Fruit fly (Drosophila melanogaster): Measurements from ENCODE around the gene CG11983.
A peak's percentile ranks its signal among the peaks of the same experiment; 100 is the strongest.

Gene CG11983

DNA sequence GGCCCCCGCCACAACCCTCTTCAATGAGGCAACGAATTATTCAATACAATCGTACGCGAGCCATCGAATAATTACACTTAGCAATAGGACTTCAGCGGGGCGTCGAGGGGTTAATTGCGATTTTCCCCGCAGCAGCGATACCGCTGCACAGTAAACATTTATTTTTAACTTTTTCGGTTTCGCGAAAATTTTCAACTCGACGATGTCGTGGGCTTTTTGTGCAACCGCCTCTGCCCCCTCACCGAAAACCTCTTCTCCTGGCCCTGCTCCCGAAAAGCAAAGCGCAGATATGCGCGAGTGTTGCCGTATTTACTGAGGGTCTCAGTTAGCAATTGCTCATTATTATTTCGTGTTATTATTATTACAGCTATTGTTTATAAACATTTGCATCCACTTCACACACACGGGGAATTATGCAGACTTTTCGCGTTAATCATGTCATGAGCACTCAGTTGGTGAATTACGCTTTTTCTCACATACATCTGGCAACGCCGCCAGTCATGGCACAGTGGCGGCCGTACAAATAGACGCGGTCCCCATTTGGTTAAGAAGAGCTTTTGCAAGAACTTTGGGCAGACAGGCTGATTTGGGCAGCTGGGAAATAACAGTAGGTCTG lies 5.8 kb downstream of the CG11983 start (continued):
- TF ChIP-seq prd (optimal IDR thresholded peaks at IDR 0.05) (no peak), prd (GFP tag; IDR thresholded peaks at IDR 0.05) (peak; percentile 37; the same call in 1 of the 3 replicates), pfk (GFP tag; optimal IDR thresholded peaks at IDR 0.05) (no peak), CG1832 (GFP tag; optimal IDR thresholded peaks at IDR 0.05) (no peak), ERR (GFP tag; optimal IDR thresholded peaks at IDR 0.05) (peak; percentile 24), CG12769 (tag; optimal IDR thresholded peaks at IDR 0.05) (no peak), Elba2 (GFP tag; optimal IDR thresholded peaks at IDR 0.05) (no peak), bcd (GFP tag; optimal IDR thresholded peaks at IDR 0.05) (no peak), ara (GFP tag; IDR thresholded peaks at IDR 0.05) (no peak), Ets65A (GFP tag) (peak; percentile 78), vnd (GFP tag; IDR thresholded peaks at IDR 0.05; ENCODE audit: partially characterized antibody) (no peak), CG13894 (tag; optimal IDR thresholded peaks at IDR 0.05) (no peak), cas (GFP tag; IDR thresholded peaks at IDR 0.05) (no peak), CG32767 (GFP tag; IDR thresholded peaks at IDR 0.05) (no peak), CG7839 (tag; optimal IDR thresholded peaks at IDR 0.05) (no peak), CG32532 (GFP tag; IDR thresholded peaks at IDR 0.05) (peak; percentile 34; the same call in 1 of the 2 replicates), pho (GFP tag; optimal IDR thresholded peaks at IDR 0.05) (peak; percentile 63), CG4328 (GFP tag; optimal IDR thresholded peaks at IDR 0.05) (peak; percentile 12), CG15479 (GFP tag; optimal IDR thresholded peaks at IDR 0.05) (peak; percentile 6), Aef1 (GFP tag; IDR thresholded peaks at IDR 0.05) (no peak), CG12104 (GFP tag; optimal IDR thresholded peaks at IDR 0.05) (peak; percentile 53), slp2 (GFP tag; optimal IDR thresholded peaks at IDR 0.05) (peak; percentile 47), CG6175 (GFP tag; IDR thresholded peaks at IDR 0.05) (no peak), gsb-n (tag; optimal IDR thresholded peaks at IDR 0.05) (no peak), Hr51 (GFP tag; optimal IDR thresholded peaks at IDR 0.05) (no peak), CG15601 (tag; optimal IDR thresholded peaks at IDR 0.05) (peak; percentile 28), C15 (GFP tag; IDR thresholded peaks at IDR 0.05) (no peak), CG13123 (GFP tag; optimal IDR thresholded peaks at IDR 0.05) (peak; percentile 49), CG18599 (GFP tag; optimal IDR thresholded peaks at IDR 0.05) (no peak), toy (GFP tag; IDR thresholded peaks at IDR 0.05) (no peak), cwo (GFP tag; optimal IDR thresholded peaks at IDR 0.05) (peak; percentile 63), phol (tag; optimal IDR thresholded peaks at IDR 0.05) (peak; percentile 47), Doc3 (GFP tag; IDR thresholded peaks at IDR 0.05; ENCODE audit: partially characterized antibody) (no peak), tin (GFP tag; optimal IDR thresholded peaks at IDR 0.05) (peak; percentile 43), tap (tag; optimal IDR thresholded peaks at IDR 0.05) (no peak), ken (GFP tag; IDR thresholded peaks at IDR 0.05) (0 out of 3 replicates have a peak, but pooled peaks have one; percentile 57), pan (optimal IDR thresholded peaks at IDR 0.05) (no peak), pan (GFP tag; optimal IDR thresholded peaks at IDR 0.05 in 1 of 2, IDR thresholded peaks at IDR 0.05 in 1 of 2) (peak in 1 of 2 experiments; percentile 36), Doc2 (GFP tag; IDR thresholded peaks at IDR 0.05) (no peak), CG15011 (GFP tag; optimal IDR thresholded peaks at IDR 0.05) (no peak), sna (GFP tag; IDR thresholded peaks at IDR 0.05; ENCODE audit: partially characterized antibody) (0 out of 2 replicates have a peak, but pooled peaks have one; percentile 46), sug (tag; optimal IDR thresholded peaks at IDR 0.05) (peak; percentile 66), lola (GFP tag; optimal IDR thresholded peaks at IDR 0.05) (peak in 1 of 3 experiments; percentile 32), eve (GFP tag; optimal IDR thresholded peaks at IDR 0.05) (no peak), chn (GFP tag; optimal IDR thresholded peaks at IDR 0.05) (peak; percentile 64), CG3995 (GFP tag; optimal IDR thresholded peaks at IDR 0.05) (peak; percentile 33), sens (GFP tag) (peak; percentile 93), vfl (GFP tag; optimal IDR thresholded peaks at IDR 0.05) (peak; percentile 36), CG6765 (GFP tag; optimal IDR thresholded peaks at IDR 0.05) (peak; percentile 9), unc-4 (GFP tag; IDR thresholded peaks at IDR 0.05; ENCODE audit: partially characterized antibody) (no peak; the same call in 1 of the 2 replicates)

Measured in whole organism, embryonic.